Fruit fly (Drosophila melanogaster) whole organism, embryonic: ENCODE measurements around the gene Mo25.
A peak's percentile ranks its signal among the peaks of the same experiment; 100 is the strongest.

Source experiments
- Blimp-1 ChIP-seq: fragments of 200-800 bp; sonication (Bioruptor generic); optimal IDR thresholded peaks from 3 replicates; lab custom pipeline; 2018; ENCODE audit warnings: missing biosample characterization, missing genetic modification characterization, mild to moderate bottlenecking, moderate library complexity, missing genetic modification reagents
- CG10431 ChIP-seq: fragments of 200-800 bp; sonication (Bioruptor generic); optimal IDR thresholded peaks from 3 replicates; lab custom pipeline; 2018; ENCODE audit warnings: missing biosample characterization, mild to moderate bottlenecking, missing genetic modification characterization
- CG10979 ChIP-seq: fragments of 200-800 bp; sonication (Bioruptor generic); optimal IDR thresholded peaks from 2 replicates; lab custom pipeline; 2018; ENCODE audit warnings: missing biosample characterization, mild to moderate bottlenecking, missing genetic modification characterization, moderate library complexity
- CG11247 ChIP-seq: fragments of 200-800 bp; sonication (Bioruptor generic); IDR thresholded peaks from 2 replicates; pipeline ENCODE4 v1.3.6; 2022; ENCODE audit warnings: missing biosample characterization, missing genetic modification characterization
- CG11398 ChIP-seq: fragments of 200-800 bp; sonication (Bioruptor generic); optimal IDR thresholded peaks from 2 replicates; lab custom pipeline; 2016; ENCODE audit warnings: missing biosample characterization, missing genetic modification characterization
- CG12155 ChIP-seq: fragments of 200-800 bp; sonication (Bioruptor generic); optimal IDR thresholded peaks from 3 replicates; lab custom pipeline; 2016; ENCODE audit warnings: missing biosample characterization, missing genetic modification characterization
- CG15696 ChIP-seq: fragments of 200-800 bp; sonication (Bioruptor generic); optimal IDR thresholded peaks from 2 replicates; lab custom pipeline; 2019; ENCODE audit warnings: missing biosample characterization, mild to moderate bottlenecking, missing genetic modification characterization, moderate library complexity
- CG17359 ChIP-seq: fragments of 200-800 bp; sonication (Bioruptor generic); optimal IDR thresholded peaks from 3 replicates; lab custom pipeline; 2018; ENCODE audit warnings: missing biosample characterization, mild to moderate bottlenecking, missing genetic modification characterization, moderate library complexity
- CG17385 ChIP-seq: fragments of 200-800 bp; sonication (Bioruptor generic); optimal IDR thresholded peaks from 3 replicates; lab custom pipeline; 2018; ENCODE audit warnings: missing biosample characterization, mild to moderate bottlenecking, missing genetic modification characterization
- CG17912 ChIP-seq: fragments of 200-800 bp; sonication (Bioruptor generic); optimal IDR thresholded peaks from 2 replicates; lab custom pipeline; 2018; ENCODE audit warnings: missing biosample characterization, mild to moderate bottlenecking, missing genetic modification characterization
- CG1832 ChIP-seq: fragments of 200-800 bp; sonication (Bioruptor generic); optimal IDR thresholded peaks from 2 replicates; lab custom pipeline; 2017; ENCODE audit warnings: missing biosample characterization, mild to moderate bottlenecking, missing genetic modification characterization, inconsistent platforms
- CG2199 ChIP-seq: fragments of 200-800 bp; sonication (Bioruptor generic); IDR thresholded peaks from 3 replicates; pipeline ENCODE4 v1.3.6; 2022; ENCODE audit warnings: missing biosample characterization, missing genetic modification characterization
- CG3065 ChIP-seq: fragments of 200-800 bp; sonication (Bioruptor generic); optimal IDR thresholded peaks from 2 replicates; lab custom pipeline; 2016; ENCODE audit warnings: missing biosample characterization, missing genetic modification characterization
- CG31365 ChIP-seq: fragments of 200-800 bp; sonication (Bioruptor generic); optimal IDR thresholded peaks from 2 replicates; lab custom pipeline; 2018; ENCODE audit warnings: missing biosample characterization, mild to moderate bottlenecking, missing genetic modification characterization
- CG33557 ChIP-seq: fragments of 200-800 bp; sonication (Bioruptor generic); optimal IDR thresholded peaks from 2 replicates; lab custom pipeline; 2019; ENCODE audit warnings: missing biosample characterization, mild to moderate bottlenecking, missing genetic modification characterization, moderate library complexity
- CG6175 ChIP-seq: fragments of 200-800 bp; sonication (Bioruptor generic); IDR thresholded peaks from 3 replicates; pipeline ENCODE4 v1.3.6; 2022; ENCODE audit warnings: missing biosample characterization, missing genetic modification characterization
- CG7357 ChIP-seq: fragments of 200-800 bp; sonication (Bioruptor generic); IDR thresholded peaks from 3 replicates; pipeline ENCODE4 v1.3.6; 2022; ENCODE audit warnings: missing biosample characterization, missing genetic modification characterization
- CG8290 ChIP-seq, 3 experiments: fragments of 200-800 bp; sonication (Bioruptor generic); optimal IDR thresholded peaks; 2 replicates each; lab custom pipeline; 2016 to 2019; ENCODE audit warnings: missing biosample characterization in 3 of 3, missing genetic modification characterization in 3 of 3, mild to moderate bottlenecking in 2 of 3, moderate library complexity in 1 of 3
- CkIIα-i1 ChIP-seq: fragments of 200-800 bp; sonication (Bioruptor generic); IDR thresholded peaks from 2 replicates; pipeline ENCODE4 v1.3.6; 2022; ENCODE audit warnings: missing biosample characterization, missing genetic modification characterization
- GATAe ChIP-seq: fragments of 200-800 bp; sonication (Bioruptor generic); conservative IDR thresholded peaks from 2 replicates; pipeline ENCODE4 v1.3.6; 2022; ENCODE audit warnings: missing biosample characterization, missing genetic modification characterization
- Hr3 ChIP-seq: fragments of 200-800 bp; sonication (Bioruptor generic); optimal IDR thresholded peaks from 3 replicates; lab custom pipeline; 2016; ENCODE audit warnings: missing biosample characterization, missing genetic modification characterization
- NC2β ChIP-seq: fragments of 200-800 bp; sonication (Bioruptor generic); optimal IDR thresholded peaks from 2 replicates; lab custom pipeline; 2016; ENCODE audit warnings: missing biosample characterization, missing genetic modification characterization
- Nf-YB ChIP-seq: fragments of 200-800 bp; sonication (Bioruptor generic); optimal IDR thresholded peaks from 3 replicates; lab custom pipeline; 2019; ENCODE audit warnings: missing biosample characterization, mild to moderate bottlenecking, missing genetic modification characterization, moderate library complexity
- Rfx ChIP-seq: fragments of 200-800 bp; sonication (Bioruptor generic); IDR thresholded peaks from 2 replicates; pipeline ENCODE4 v1.3.6; 2022; ENCODE audit warnings: missing biosample characterization, missing genetic modification characterization
- Six4 ChIP-seq: fragments of 200-800 bp; sonication (Bioruptor generic); optimal IDR thresholded peaks from 2 replicates; lab custom pipeline; 2016; ENCODE audit warnings: missing biosample characterization, missing genetic modification characterization
- cato ChIP-seq: fragments of 200-800 bp; sonication (Bioruptor generic); optimal IDR thresholded peaks from 2 replicates; lab custom pipeline; 2016; ENCODE audit warnings: missing biosample characterization, missing genetic modification characterization, borderline replicate concordance
- ci ChIP-seq: fragments of 200-800 bp; sonication (Bioruptor generic); IDR thresholded peaks from 3 replicates; pipeline ENCODE4 v1.3.6; 2022; ENCODE audit warnings: missing biosample characterization, missing genetic modification characterization
- crol ChIP-seq: fragments of 200-800 bp; sonication (Bioruptor generic); IDR thresholded peaks from 2 replicates; pipeline ENCODE4 v1.3.6; 2022; ENCODE audit warnings: missing biosample characterization, missing genetic modification characterization
- dysf ChIP-seq: fragments of 200-800 bp; sonication (Bioruptor generic); IDR thresholded peaks from 3 replicates; pipeline ENCODE4 v1.3.6; 2022; ENCODE audit warnings: missing biosample characterization, missing genetic modification characterization
- gfzf ChIP-seq: fragments of 200-800 bp; sonication (Bioruptor generic); optimal IDR thresholded peaks from 2 replicates; lab custom pipeline; 2016; ENCODE audit warnings: missing biosample characterization, mild to moderate bottlenecking, missing genetic modification characterization, moderate library complexity
- insv ChIP-seq, 2 experiments: fragments of 200-800 bp; sonication (Bioruptor generic); optimal IDR thresholded peaks; 3 replicates each; lab custom pipeline; 2016 to 2018; ENCODE audit warnings: missing biosample characterization in 2 of 2, missing genetic modification characterization in 2 of 2
- inv ChIP-seq: fragments of 200-800 bp; sonication (Bioruptor generic); IDR thresholded peaks from 2 replicates; pipeline ENCODE4 v1.3.6; 2022; ENCODE audit warnings: missing biosample characterization, missing genetic modification characterization; ENCODE audit not compliant: partially characterized antibody
- nmo ChIP-seq: fragments of 200-800 bp; sonication (Bioruptor generic); optimal IDR thresholded peaks from 2 replicates; lab custom pipeline; 2018; ENCODE audit warnings: missing biosample characterization, mild to moderate bottlenecking, missing genetic modification characterization, moderate library complexity
- odd ChIP-seq: fragments of 200-800 bp; sonication (Bioruptor generic); optimal IDR thresholded peaks from 2 replicates; lab custom pipeline; 2017; ENCODE audit warnings: missing biosample characterization, mild to moderate bottlenecking, missing genetic modification characterization
- org-1 ChIP-seq: fragments of 200-800 bp; sonication (Bioruptor generic); optimal IDR thresholded peaks from 2 replicates; lab custom pipeline; 2017; ENCODE audit warnings: missing biosample characterization, missing genetic modification characterization
- pros ChIP-seq: fragments of 200-800 bp; sonication (Bioruptor generic); optimal IDR thresholded peaks from 3 replicates; lab custom pipeline; 2019; ENCODE audit warnings: missing biosample characterization, mild to moderate bottlenecking, missing genetic modification characterization, moderate library complexity
- run ChIP-seq: fragments of 200-800 bp; sonication (Bioruptor generic); optimal IDR thresholded peaks from 3 replicates; lab custom pipeline; 2018; ENCODE audit warnings: missing biosample characterization, mild to moderate bottlenecking, missing genetic modification characterization
- sens ChIP-seq: fragments of 200-800 bp; sonication (Bioruptor generic); peaks from one replicate; lab custom pipeline; 2016; ENCODE audit warnings: missing biosample characterization, missing genetic modification characterization
- sim ChIP-seq: fragments of 200-800 bp; sonication (Bioruptor generic); IDR thresholded peaks from 2 replicates; pipeline ENCODE4 v1.3.6; 2022; ENCODE audit warnings: missing biosample characterization, missing genetic modification characterization
- slou ChIP-seq: fragments of 200-800 bp; sonication (Bioruptor generic); optimal IDR thresholded peaks from 3 replicates; lab custom pipeline; 2016; ENCODE audit warnings: missing biosample characterization, missing genetic modification characterization
- so ChIP-seq: fragments of 200-800 bp; sonication (Bioruptor generic); IDR thresholded peaks from 3 replicates; pipeline ENCODE4 v1.3.6; 2022; ENCODE audit warnings: missing biosample characterization, missing genetic modification characterization
- sqz ChIP-seq: fragments of 200-800 bp; sonication (Bioruptor generic); optimal IDR thresholded peaks from 3 replicates; lab custom pipeline; 2018; ENCODE audit warnings: missing biosample characterization, mild to moderate bottlenecking, missing genetic modification characterization
- tgo ChIP-seq: fragments of 200-800 bp; sonication (Bioruptor generic); IDR thresholded peaks from 3 replicates; pipeline ENCODE4 v1.3.6; 2022; ENCODE audit warnings: missing biosample characterization, missing genetic modification characterization
- unpg ChIP-seq: fragments of 200-800 bp; sonication (Bioruptor generic); optimal IDR thresholded peaks from 3 replicates; lab custom pipeline; 2018; ENCODE audit warnings: missing biosample characterization, mild to moderate bottlenecking, missing genetic modification characterization, moderate library complexity
- z ChIP-seq: fragments of 200-800 bp; sonication (Bioruptor generic); IDR thresholded peaks from 3 replicates; pipeline ENCODE4 v1.3.6; 2022; ENCODE audit warnings: missing biosample characterization, missing genetic modification characterization
- zf30C ChIP-seq: fragments of 200-800 bp; sonication (Bioruptor generic); optimal IDR thresholded peaks from 3 replicates; lab custom pipeline; 2018; ENCODE audit warnings: missing biosample characterization, mild to moderate bottlenecking, missing genetic modification characterization
- zfh1 ChIP-seq: fragments of 200-800 bp; sonication (Bioruptor generic); IDR thresholded peaks from 3 replicates; pipeline ENCODE4 v1.3.6; 2022; ENCODE audit warnings: missing biosample characterization, missing genetic modification characterization

Mo25 gene

dm6 chr3L:16634529-16634928, 19.3 kb upstream of the Mo25 start (continued):
- peak; percentile 37 for TF ChIP-seq CG10979
- no peak for TF ChIP-seq CG17385 (GFP tag; lab: Kevin White, UChicago)
- TF ChIP-seq CG15696 (tag; lab: Kevin White, UChicago) = no peak
- no peak for TF ChIP-seq unpg (GFP tag; lab: Kevin White, UChicago)
- peak; percentile 0 for TF ChIP-seq Blimp-1 (GFP tag; lab: Kevin White, UChicago)
- no peak for TF ChIP-seq CG33557 (GFP tag; lab: Kevin White, UChicago)
- no peak for TF ChIP-seq odd
- no peak for TF ChIP-seq CG17359 (tag; lab: Kevin White, UChicago)
- peak; percentile 50 for TF ChIP-seq sens
- no peak for TF ChIP-seq nmo
- no peak for TF ChIP-seq zf30C (GFP tag; lab: Kevin White, UChicago)
- TF ChIP-seq, all 482 proteins: peak for 6

- peak; percentile 84 for TF ChIP-seq pros (GFP tag; lab: Kevin White, UChicago)
- TF ChIP-seq CG7357 (GFP tag; lab: Robert Waterston, UW) = no peak
- TF ChIP-seq Rfx = no peak
- no peak for TF ChIP-seq run (tag; lab: Kevin White, UChicago)
- peak; percentile 53 for TF ChIP-seq sqz (GFP tag; lab: Kevin White, UChicago)
These were observed 18.8 kb upstream of the Mo25 start for dm6 chr3L:16634091-16634490.

dm6 chr3L:16631844-16632537, 16.7 kb upstream of the Mo25 start:
- TF ChIP-seq CG12155 (GFP tag; lab: Kevin White, UChicago) = no peak
- TF ChIP-seq CG17912 (GFP tag; lab: Kevin White, UChicago) = no peak
- no peak for TF ChIP-seq sim (GFP tag; lab: Robert Waterston, UW)
- no peak for TF ChIP-seq slou (GFP tag; lab: Kevin White, UChicago)
- 0 out of 3 replicates have a peak, but pooled peaks have one; percentile 30 for TF ChIP-seq z (GFP tag; lab: Robert Waterston, UW)
- no peak for TF ChIP-seq cato
- no peak for TF ChIP-seq dysf (GFP tag; lab: Robert Waterston, UW)
- 0 out of 3 replicates have a peak, but pooled peaks have one; percentile 32 for TF ChIP-seq ci
- TF ChIP-seq tgo (GFP tag; lab: Robert Waterston, UW) = 0 out of 3 replicates have a peak, but pooled peaks have one; percentile 14
- no peak for TF ChIP-seq CG2199
- no peak for TF ChIP-seq NC2β (GFP tag; lab: Kevin White, UChicago)
- TF ChIP-seq zfh1 (GFP tag; lab: Robert Waterston, UW) = no peak
- TF ChIP-seq Blimp-1 (GFP tag; lab: Kevin White, UChicago) = peak; percentile 44
- TF ChIP-seq so = no peak
- TF ChIP-seq inv (GFP tag; lab: Robert Waterston, UW) = no peak
- TF ChIP-seq org-1 = no peak
- TF ChIP-seq CG10431 = no peak
- no peak for TF ChIP-seq gfzf (GFP tag; lab: Kevin White, UChicago)
- TF ChIP-seq Hr3 = no peak
- no peak for TF ChIP-seq CG6175 (GFP tag; lab: Robert Waterston, UW)
- no peak for TF ChIP-seq crol
- no peak for TF ChIP-seq Six4 (GFP tag; lab: Kevin White, UChicago)
- TF ChIP-seq CG1832 (GFP tag; lab: Kevin White, UChicago) = no peak
- no peak for TF ChIP-seq CG31365
- TF ChIP-seq CG3065 (GFP tag; lab: Kevin White, UChicago) = no peak
- TF ChIP-seq Nf-YB (GFP tag; lab: Kevin White, UChicago) = no peak
- no peak for TF ChIP-seq CG11398 (GFP tag; lab: Kevin White, UChicago)
- TF ChIP-seq CkIIα-i1 = no peak
- TF ChIP-seq GATAe = no peak
- TF ChIP-seq insv (GFP tag; optimal IDR thresholded peaks at IDR 0.05; lab: Kevin White, UChicago) = no peak
- peak; percentile 23 for TF ChIP-seq CG8290 (GFP tag; optimal IDR thresholded peaks at IDR 0.05; lab: Kevin White, UChicago)
- no peak for TF ChIP-seq CG8290 (tag; optimal IDR thresholded peaks at IDR 0.05; lab: Kevin White, UChicago)
- TF ChIP-seq CG11247 (GFP tag; lab: Robert Waterston, UW) = no peak
